Worm (Caenorhabditis elegans): ENCODE data around the gene ZK945.4.

- no peak for TF ChIP-seq nhr-25 (tag; optimal IDR thresholded peaks at IDR 0.05)
- no peak for TF ChIP-seq ceh-28 (tag; optimal IDR thresholded peaks at IDR 0.05)
- no peak for TF ChIP-seq pqm-1 (tag; optimal IDR thresholded peaks at IDR 0.05)
- no peak for TF ChIP-seq ama-1 (optimal IDR thresholded peaks at IDR 0.05)
- no peak for TF ChIP-seq unc-62 (GFP tag; optimal IDR thresholded peaks at IDR 0.05)
- no peak for TF ChIP-seq zag-1 (tag; optimal IDR thresholded peaks at IDR 0.05)
- TF ChIP-seq skn-1 (tag; optimal IDR thresholded peaks at IDR 0.05) = no peak
- no peak for TF ChIP-seq aly-2 (tag; optimal IDR thresholded peaks at IDR 0.05)
- no peak for TF ChIP-seq unc-39 (tag; optimal IDR thresholded peaks at IDR 0.05)
- no peak for TF ChIP-seq ztf-11 (tag; optimal IDR thresholded peaks at IDR 0.05)
- TF ChIP-seq nfya-1 (tag; optimal IDR thresholded peaks at IDR 0.05; ENCODE audit: insufficient read depth) = no peak
- no peak for TF ChIP-seq nhr-237 (tag; optimal IDR thresholded peaks at IDR 0.05)
- no peak for TF ChIP-seq elt-3 (tag; optimal IDR thresholded peaks at IDR 0.05)
- TF ChIP-seq lin-15B (tag; optimal IDR thresholded peaks at IDR 0.05) = no peak
Observed at ce11 chrII:10108377-10108776, 2.9 kb upstream of the ZK945.4 start, which contains the start of the genes ZK945.7 and ZK945.8.
